Fruit fly (Drosophila melanogaster) whole organism, embryonic: ENCODE data around the gene CG4301.

Source experiments
- CG13424 ChIP-seq: fragments of 200-800 bp; sonication (Bioruptor generic); optimal IDR thresholded peaks from 2 replicates; lab custom pipeline; 2019; ENCODE audit warnings: missing biosample characterization, mild to moderate bottlenecking, missing genetic modification characterization, moderate library complexity
- CG2712 ChIP-seq: fragments of 200-800 bp; optimal IDR thresholded peaks from 3 replicates; lab custom pipeline; 2019; ENCODE audit warnings: missing biosample characterization, mild to moderate bottlenecking, missing genetic modification characterization, moderate library complexity
- CG31441 ChIP-seq: fragments of 200-800 bp; sonication (Bioruptor generic); IDR thresholded peaks from 2 replicates; pipeline ENCODE4 v1.3.6; 2022; ENCODE audit warnings: missing biosample characterization, missing genetic modification characterization
- Gug ChIP-seq: fragments of 200-800 bp; sonication (Bioruptor generic); IDR thresholded peaks from 4 replicates; pipeline ENCODE4 v1.3.6; 2022; ENCODE audit warnings: missing biosample characterization, missing genetic modification characterization
- Nf-YA ChIP-seq: fragments of 200-800 bp; sonication (Bioruptor generic); IDR thresholded peaks from 2 replicates; pipeline ENCODE4 v1.3.6; 2022; ENCODE audit warnings: missing biosample characterization, missing genetic modification characterization
- Scr ChIP-seq: fragments of 200-800 bp; sonication (Bioruptor generic); IDR thresholded peaks from 2 replicates; pipeline ENCODE4 v1.3.6; 2022; ENCODE audit warnings: missing biosample characterization, missing genetic modification characterization; ENCODE audit not compliant: partially characterized antibody
- Sox102F ChIP-seq: fragments of 200-800 bp; sonication (Bioruptor generic); optimal IDR thresholded peaks from 2 replicates; lab custom pipeline; 2018; ENCODE audit warnings: missing biosample characterization, mild to moderate bottlenecking, missing genetic modification characterization, moderate library complexity
- gce ChIP-seq: fragments of 200-800 bp; sonication (Bioruptor generic); IDR thresholded peaks from 3 replicates; pipeline ENCODE4 v1.3.6; 2022; ENCODE audit warnings: missing biosample characterization, missing genetic modification characterization
- hbn ChIP-seq: fragments of 200-800 bp; sonication (Bioruptor generic); IDR thresholded peaks from 2 replicates; pipeline ENCODE4 v1.3.6; 2022; ENCODE audit warnings: missing biosample characterization, missing genetic modification characterization; ENCODE audit not compliant: partially characterized antibody
- jigr1 ChIP-seq: fragments of 200-800 bp; sonication (Bioruptor generic); IDR thresholded peaks from 3 replicates; pipeline ENCODE4 v1.3.6; 2022; ENCODE audit warnings: missing biosample characterization, missing genetic modification characterization
- kah ChIP-seq: fragments of 200-800 bp; sonication (Bioruptor generic); optimal IDR thresholded peaks from 2 replicates; lab custom pipeline; 2018; ENCODE audit warnings: missing biosample characterization, mild to moderate bottlenecking, missing genetic modification characterization
- lola ChIP-seq, 3 experiments: fragments of >200 bp in 2 of 3; fragments of 200-800 bp in 1 of 3; sonication (Bioruptor generic) in 1 of 3; optimal IDR thresholded peaks; 2 replicates each; lab custom pipeline; 2017 to 2019; ENCODE audit warnings: missing biosample characterization in 3 of 3, missing genetic modification characterization in 3 of 3, mild to moderate bottlenecking in 1 of 3, moderate library complexity in 1 of 3
- pb ChIP-seq: fragments of 200-800 bp; sonication (Bioruptor generic); optimal IDR thresholded peaks from 3 replicates; lab custom pipeline; 2016; ENCODE audit warnings: missing biosample characterization, missing genetic modification characterization
- repo ChIP-seq: fragments of 200-800 bp; sonication (Bioruptor generic); optimal IDR thresholded peaks from 2 replicates; lab custom pipeline; 2016; ENCODE audit warnings: missing biosample characterization, missing genetic modification characterization
- row ChIP-seq: fragments of 200-800 bp; sonication (Bioruptor generic); IDR thresholded peaks from 3 replicates; pipeline ENCODE4 v1.3.6; 2022; ENCODE audit warnings: missing biosample characterization, missing genetic modification characterization

CG4301 gene

DNA sequence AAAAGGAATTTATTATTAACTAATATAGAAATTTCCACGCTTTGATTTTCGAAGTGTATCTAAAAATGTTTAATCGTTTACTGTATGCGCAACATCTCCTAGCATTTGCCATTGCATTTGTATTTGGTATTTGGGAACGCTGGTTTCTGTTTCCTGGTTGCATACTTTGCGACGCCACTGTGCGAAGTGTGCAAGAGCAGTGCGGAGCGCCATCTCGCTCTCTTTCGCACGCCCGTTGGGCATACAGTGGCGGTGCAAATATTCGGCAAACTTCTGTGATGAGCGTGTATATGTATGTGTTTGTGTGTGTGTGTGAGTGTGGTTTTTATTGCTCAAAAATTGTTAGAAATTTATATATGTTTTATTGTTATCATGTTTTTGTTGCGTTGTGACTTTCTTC is 53.2 kb downstream of the CG4301 start (continued):
- TF ChIP-seq gce (GFP tag; lab: Robert Waterston, UW): no peak; the same call in 2 of the 3 replicates
- no peak for TF ChIP-seq CG13424 (tag; lab: Kevin White, UChicago)
- no peak for TF ChIP-seq CG31441 (GFP tag; lab: Robert Waterston, UW)
- TF ChIP-seq repo (GFP tag; lab: Kevin White, UChicago): no peak
- peak; percentile 73 for TF ChIP-seq row (GFP tag; lab: Robert Waterston, UW)
- TF ChIP-seq lola (GFP tag; optimal IDR thresholded peaks at IDR 0.05; lab: Kevin White, UChicago): no peak
- TF ChIP-seq pb (GFP tag; lab: Kevin White, UChicago): no peak
- peak; percentile 33; the same call in 1 of the 2 replicates for TF ChIP-seq Nf-YA
- no peak for TF ChIP-seq jigr1 (GFP tag; lab: Robert Waterston, UW)
- TF ChIP-seq kah (GFP tag; lab: Kevin White, UChicago): no peak
- peak; percentile 49; the same call in 1 of the 4 replicates for TF ChIP-seq Gug (GFP tag; lab: Robert Waterston, UW)
- TF ChIP-seq Sox102F (GFP tag; lab: Kevin White, UChicago): no peak
- TF ChIP-seq hbn: no peak
- TF ChIP-seq CG2712 (tag; lab: Kevin White, UChicago): peak; percentile 3
- no peak for TF ChIP-seq Scr (GFP tag; lab: Robert Waterston, UW)
